Worm (Caenorhabditis elegans): Measurements from ENCODE around the gene F07A11.1.

F07A11.1 gene

ce11 chrII:11619171-11619570, 27.2 kb upstream of the F07A11.1 start:
- TF ChIP-seq hmbx-1 (tag; optimal IDR thresholded peaks at IDR 0.05), result no peak
- TF ChIP-seq flt-1 (GFP tag; IDR thresholded peaks at IDR 0.05), result no peak
- TF ChIP-seq pes-1 (GFP tag; IDR thresholded peaks at IDR 0.05), result peak; percentile 3; the same call in 1 of the 2 replicates

DNA sequence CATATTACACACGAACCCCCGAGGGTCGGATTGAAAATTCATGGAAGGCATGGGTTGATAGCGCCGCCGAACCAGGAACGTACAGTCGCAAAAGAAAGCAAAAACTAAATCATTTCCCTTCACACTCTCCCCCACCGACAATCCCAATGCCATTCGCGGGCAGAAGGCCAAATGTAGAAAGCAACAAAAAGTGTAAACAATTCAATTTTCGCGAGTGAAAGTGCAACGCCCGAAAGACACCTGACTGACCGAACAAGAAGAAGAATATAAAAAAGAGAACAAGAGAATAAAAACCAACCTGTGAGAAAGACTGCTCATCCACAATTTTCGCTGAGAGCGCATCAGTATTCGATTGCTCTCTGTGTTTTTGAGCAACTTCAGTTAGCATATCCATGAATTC, 25.8 kb upstream of the F07A11.1 start:
- TF ChIP-seq hmg-4 (GFP tag; optimal IDR thresholded peaks at IDR 0.05), result no peak
- TF ChIP-seq ceh-13 (GFP tag; optimal IDR thresholded peaks at IDR 0.05), result no peak

- TF ChIP-seq sea-1 (GFP tag; conservative IDR thresholded peaks at IDR 0.05), result no peak
Observed at ce11 chrII:11616333-11616942, 24.5 kb upstream of the F07A11.1 start.

ce11 chrII:11614103-11614857, 22.4 kb upstream of the F07A11.1 start:
- TF ChIP-seq hmbx-1 (tag; optimal IDR thresholded peaks at IDR 0.05) (no peak), hmg-4 (GFP tag; optimal IDR thresholded peaks at IDR 0.05) (no peak), pes-1 (GFP tag; IDR thresholded peaks at IDR 0.05) (no peak), F13C5.2 (tag; optimal IDR thresholded peaks at IDR 0.05) (no peak), tbx-11 (GFP tag; IDR thresholded peaks at IDR 0.05) (no peak), ceh-36 (tag; optimal IDR thresholded peaks at IDR 0.05) (peak; percentile 9)

DNA sequence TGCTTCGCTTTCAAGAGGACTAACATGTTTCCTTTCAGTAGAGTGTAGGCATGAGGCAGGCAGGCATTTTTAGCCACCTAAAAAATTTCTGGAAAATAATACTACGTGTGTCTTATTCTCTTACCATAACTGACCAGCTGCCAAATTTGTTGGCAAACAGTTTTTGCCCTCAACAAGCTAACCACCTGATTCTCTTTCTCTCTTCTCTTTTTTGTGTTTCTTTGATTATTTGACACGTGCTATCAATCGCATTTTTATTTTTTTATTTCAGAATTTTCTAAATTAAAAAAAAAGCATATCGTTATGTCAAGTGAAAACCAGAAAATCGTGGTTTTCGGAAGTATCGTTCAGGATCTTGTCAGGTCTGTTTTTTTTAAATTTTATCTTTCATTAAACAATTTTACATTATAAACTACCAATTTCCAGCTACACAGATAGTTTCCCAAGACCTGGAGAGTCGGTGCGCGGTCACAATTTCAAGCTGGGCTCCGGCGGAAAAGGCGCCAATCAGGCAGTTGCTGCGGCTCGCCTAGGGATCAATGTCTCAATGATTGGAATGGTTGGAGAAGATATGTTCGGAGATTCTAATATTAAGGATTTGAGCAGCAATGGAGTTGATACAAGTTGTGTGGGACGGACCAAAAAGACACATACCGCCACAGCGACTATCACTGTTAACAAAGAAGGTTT, 20.3 kb upstream of the F07A11.1 start, which contains the start of gene F07A11.5:
Gene F07A11.5 (plus strand): TSS at position 267 of the 690 bp plus-strand sequence.
- TF ChIP-seq ets-7 (tag; optimal IDR thresholded peaks at IDR 0.05) (no peak), tra-4 (tag; optimal IDR thresholded peaks at IDR 0.05) (no peak), hnd-1 (tag; optimal IDR thresholded peaks at IDR 0.05) (no peak), pes-1 (GFP tag; IDR thresholded peaks at IDR 0.05) (no peak), scrt-1 (GFP tag; IDR thresholded peaks at IDR 0.05) (no peak), B0310.2 (tag; optimal IDR thresholded peaks at IDR 0.05) (no peak), F13C5.2 (tag; optimal IDR thresholded peaks at IDR 0.05) (no peak), hmbx-1 (tag; optimal IDR thresholded peaks at IDR 0.05) (no peak), aly-1 (tag; optimal IDR thresholded peaks at IDR 0.05) (no peak), ceh-13 (GFP tag; optimal IDR thresholded peaks at IDR 0.05) (no peak), ceh-36 (tag; optimal IDR thresholded peaks at IDR 0.05) (no peak), hmg-4 (GFP tag; optimal IDR thresholded peaks at IDR 0.05) (no peak), flt-1 (GFP tag; IDR thresholded peaks at IDR 0.05) (no peak), tbx-37 (GFP tag; conservative IDR thresholded peaks at IDR 0.05) (no peak)

- no peak for TF ChIP-seq ceh-13 (GFP tag; optimal IDR thresholded peaks at IDR 0.05)
- TF ChIP-seq hnd-1 (tag; optimal IDR thresholded peaks at IDR 0.05), result no peak
- no peak for TF ChIP-seq hmbx-1 (tag; optimal IDR thresholded peaks at IDR 0.05)
- TF ChIP-seq aly-1 (tag; optimal IDR thresholded peaks at IDR 0.05), result no peak
- TF ChIP-seq ama-1 (optimal IDR thresholded peaks at IDR 0.05), result no peak
- TF ChIP-seq ets-7 (tag; optimal IDR thresholded peaks at IDR 0.05), result no peak
- no peak for TF ChIP-seq tbx-37 (GFP tag; conservative IDR thresholded peaks at IDR 0.05)
- no peak for TF ChIP-seq pes-1 (GFP tag; IDR thresholded peaks at IDR 0.05)
Observed at ce11 chrII:11611462-11611861, 19.5 kb upstream of the F07A11.1 start.

DNA sequence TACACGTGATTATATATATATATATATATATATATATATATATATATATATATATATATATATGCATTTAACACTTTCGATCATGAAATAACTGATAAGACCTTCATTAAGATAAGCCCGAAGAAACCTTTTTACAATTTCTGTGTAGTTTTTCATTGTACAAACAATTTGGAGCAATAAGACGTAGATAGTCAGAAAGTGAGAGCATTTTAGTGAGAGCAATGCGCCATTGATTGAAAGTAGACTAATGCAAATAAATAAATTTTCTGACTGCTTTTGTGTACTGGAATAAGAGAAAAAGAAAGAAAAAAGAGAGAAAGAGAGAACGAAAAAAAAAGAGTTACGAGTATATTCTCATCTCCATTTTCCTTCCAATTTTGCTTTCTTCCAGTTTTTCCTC, 12.7 kb upstream of the F07A11.1 start:
- TF ChIP-seq B0310.2 (tag; optimal IDR thresholded peaks at IDR 0.05) (no peak), ceh-13 (GFP tag; optimal IDR thresholded peaks at IDR 0.05) (no peak), ama-1 (optimal IDR thresholded peaks at IDR 0.05) (no peak), sea-1 (GFP tag; conservative IDR thresholded peaks at IDR 0.05) (no peak), flt-1 (GFP tag; IDR thresholded peaks at IDR 0.05) (no peak), pes-1 (GFP tag; IDR thresholded peaks at IDR 0.05) (no peak), hnd-1 (tag; optimal IDR thresholded peaks at IDR 0.05) (no peak), tbx-37 (GFP tag; conservative IDR thresholded peaks at IDR 0.05) (no peak)

DNA sequence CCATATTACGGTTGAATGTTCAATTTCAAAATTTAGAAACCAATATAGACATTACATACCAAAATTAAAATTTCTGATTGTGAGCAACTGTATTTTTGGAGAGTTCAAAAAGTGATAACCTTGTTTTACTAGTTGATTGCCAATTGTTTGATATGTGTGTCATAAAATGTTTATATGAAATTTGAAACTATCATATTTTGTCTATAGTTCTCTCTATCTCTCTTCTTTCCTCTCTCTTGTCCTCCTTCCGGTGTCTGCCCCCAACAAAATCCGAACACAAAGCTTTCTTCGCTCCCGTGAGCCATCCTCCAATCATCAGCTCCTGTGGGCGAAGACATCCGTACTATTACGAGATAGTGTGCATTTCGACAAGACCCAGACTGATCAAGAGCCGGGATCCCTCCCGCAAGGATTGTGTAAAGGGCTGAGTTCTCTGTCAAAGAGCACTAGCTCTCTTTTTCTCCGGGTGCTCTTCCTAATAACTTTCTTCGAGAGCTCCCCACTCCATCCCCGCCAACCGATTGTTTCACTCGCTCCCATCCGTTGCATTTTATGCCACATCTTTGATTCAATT, 10.6 kb upstream of the F07A11.1 start:
- TF ChIP-seq B0310.2 (tag; optimal IDR thresholded peaks at IDR 0.05) (no peak), flt-1 (GFP tag; IDR thresholded peaks at IDR 0.05) (no peak), sea-1 (GFP tag; conservative IDR thresholded peaks at IDR 0.05) (no peak), ceh-13 (GFP tag; optimal IDR thresholded peaks at IDR 0.05) (no peak), scrt-1 (GFP tag; IDR thresholded peaks at IDR 0.05) (no peak), tbx-11 (GFP tag; IDR thresholded peaks at IDR 0.05) (no peak), ceh-36 (tag; optimal IDR thresholded peaks at IDR 0.05) (no peak)
